Worm (Caenorhabditis elegans) whole organism, mixed stage, embryonic: Measurements from ENCODE around the gene myo-2.

Experiments used
- M03D4.4 ChIP-seq: sonication (generic microtip); optimal IDR thresholded peaks from 2 replicates; lab custom pipeline; 2017; ENCODE audit warnings: mild to moderate bottlenecking, missing genetic modification characterization, missing compliant biosample characterization
- bed-3 ChIP-seq: fragments of 200-800 bp; sonication (Bioruptor generic); optimal IDR thresholded peaks from 3 replicates; lab custom pipeline; 2018; ENCODE audit warnings: mild to moderate bottlenecking, missing genetic modification characterization, moderate library complexity, missing compliant biosample characterization
- blmp-1 ChIP-seq: fragments of 150-350 bp; optimal IDR thresholded peaks from 2 replicates; lab custom pipeline; 2014; ENCODE audit warnings: missing biosample characterization, missing genetic modification characterization
- ceh-39 ChIP-seq: fragments of 150-350 bp; optimal IDR thresholded peaks from 2 replicates; lab custom pipeline; 2014; ENCODE audit warnings: missing biosample characterization, missing genetic modification characterization
- ceh-43 ChIP-seq: fragments of 200-800 bp; sonication (Bioruptor generic); optimal IDR thresholded peaks from 2 replicates; lab custom pipeline; 2018; ENCODE audit warnings: mild to moderate bottlenecking, missing genetic modification characterization, moderate library complexity, missing compliant biosample characterization
- ceh-83 ChIP-seq: fragments of 200-800 bp; sonication (Bioruptor generic); optimal IDR thresholded peaks from 2 replicates; lab custom pipeline; 2018; ENCODE audit warnings: mild to moderate bottlenecking, missing genetic modification characterization, missing compliant biosample characterization
- ces-1 ChIP-seq: fragments of 150-350 bp; optimal IDR thresholded peaks from 2 replicates; lab custom pipeline; 2014; ENCODE audit warnings: missing biosample characterization, missing genetic modification reagents, missing genetic modification characterization
- cnd-1 ChIP-seq: fragments of 200-800 bp; sonication (Bioruptor generic); optimal IDR thresholded peaks from 2 replicates; lab custom pipeline; 2018; ENCODE audit warnings: mild to moderate bottlenecking, missing genetic modification characterization, missing compliant biosample characterization
- drap-1 ChIP-seq: fragments of 200-800 bp; sonication (Bioruptor generic); optimal IDR thresholded peaks from 3 replicates; lab custom pipeline; 2018; ENCODE audit warnings: mild to moderate bottlenecking, missing genetic modification characterization, missing compliant biosample characterization
- elt-1 ChIP-seq: sonication (generic microtip); optimal IDR thresholded peaks from 2 replicates; lab custom pipeline; 2017; ENCODE audit warnings: missing genetic modification characterization, mild to moderate bottlenecking, missing compliant biosample characterization, antibody characterized with exemption, moderate library complexity, borderline replicate concordance; ENCODE audit not compliant: insufficient read depth
- elt-3 ChIP-seq: fragments of 150-350 bp; optimal IDR thresholded peaks from 2 replicates; lab custom pipeline; 2014; ENCODE audit warnings: missing biosample characterization, missing genetic modification characterization
- flh-1 ChIP-seq: fragments of 200-800 bp; sonication (Bioruptor generic); optimal IDR thresholded peaks from 2 replicates; lab custom pipeline; 2018; ENCODE audit warnings: mild to moderate bottlenecking, missing genetic modification characterization, moderate library complexity, missing compliant biosample characterization
- ham-2 ChIP-seq: fragments of 200-800 bp; sonication (Bioruptor generic); optimal IDR thresholded peaks from 2 replicates; lab custom pipeline; 2018; ENCODE audit warnings: mild to moderate bottlenecking, missing genetic modification characterization, missing compliant biosample characterization
- hlh-1 ChIP-seq: fragments of 150-350 bp; optimal IDR thresholded peaks from 2 replicates; lab custom pipeline; 2014; ENCODE audit warnings: missing biosample characterization, missing genetic modification reagents, missing genetic modification characterization
- lin-13 ChIP-seq: fragments of 150-350 bp; optimal IDR thresholded peaks from 2 replicates; lab custom pipeline; 2014; ENCODE audit warnings: missing biosample characterization, missing genetic modification characterization
- lin-32 ChIP-seq: fragments of 200-800 bp; sonication (Bioruptor generic); optimal IDR thresholded peaks from 2 replicates; lab custom pipeline; 2018; ENCODE audit warnings: mild to moderate bottlenecking, missing genetic modification characterization, missing compliant biosample characterization
- lsy-2 ChIP-seq: fragments of 150-350 bp; optimal IDR thresholded peaks from 2 replicates; lab custom pipeline; 2014; ENCODE audit warnings: missing biosample characterization, missing genetic modification characterization
- mab-5 ChIP-seq: fragments of 150-350 bp; optimal IDR thresholded peaks from 2 replicates; lab custom pipeline; 2014; ENCODE audit warnings: missing biosample characterization, missing genetic modification characterization
- mep-1 ChIP-seq: fragments of 150-350 bp; optimal IDR thresholded peaks from 2 replicates; lab custom pipeline; 2017; ENCODE audit warnings: missing biosample characterization, missing genetic modification reagents, missing genetic modification characterization, inconsistent platforms
- mls-2 ChIP-seq: sonication (generic microtip); optimal IDR thresholded peaks from 2 replicates; lab custom pipeline; 2016; ENCODE audit warnings: mild to moderate bottlenecking, missing genetic modification characterization, moderate library complexity, missing compliant biosample characterization
- nhr-12 ChIP-seq: fragments of 150-350 bp; optimal IDR thresholded peaks from 2 replicates; lab custom pipeline; 2014; ENCODE audit warnings: missing biosample characterization, missing genetic modification characterization
- nhr-2 ChIP-seq: fragments of 150-350 bp; optimal IDR thresholded peaks from 2 replicates; lab custom pipeline; 2014; ENCODE audit warnings: missing biosample characterization, missing genetic modification characterization
- nhr-237 ChIP-seq: fragments of 150-350 bp; optimal IDR thresholded peaks from 2 replicates; lab custom pipeline; 2014; ENCODE audit warnings: missing biosample characterization, missing genetic modification characterization
- nhr-28 ChIP-seq: fragments of 150-350 bp; optimal IDR thresholded peaks from 2 replicates; lab custom pipeline; 2014; ENCODE audit warnings: missing biosample characterization, missing genetic modification characterization
- nhr-76 ChIP-seq: sonication (generic microtip); optimal IDR thresholded peaks from 2 replicates; lab custom pipeline; 2017; ENCODE audit warnings: missing biosample characterization, missing genetic modification characterization
- pha-4 ChIP-seq: fragments of 150-350 bp; optimal IDR thresholded peaks from 2 replicates; lab custom pipeline; 2018; ENCODE audit warnings: missing biosample characterization, missing genetic modification reagents, missing genetic modification characterization
- sem-2 ChIP-seq: fragments of 200-800 bp; sonication (Bioruptor generic); optimal IDR thresholded peaks from 2 replicates; lab custom pipeline; 2018; ENCODE audit warnings: mild to moderate bottlenecking, missing genetic modification characterization, missing compliant biosample characterization
- snpc-4 ChIP-seq: fragments of 150-350 bp; optimal IDR thresholded peaks from 2 replicates; lab custom pipeline; 2014; ENCODE audit warnings: missing biosample characterization, missing genetic modification characterization
- sptf-1 ChIP-seq: sonication (generic microtip); optimal IDR thresholded peaks from 2 replicates; lab custom pipeline; 2017; ENCODE audit warnings: mild to moderate bottlenecking, missing genetic modification characterization, moderate library complexity, missing compliant biosample characterization
- tbx-8 ChIP-seq: fragments of 200-800 bp; sonication (Bioruptor generic); optimal IDR thresholded peaks from 2 replicates; lab custom pipeline; 2018; ENCODE audit warnings: mild to moderate bottlenecking, missing genetic modification characterization, moderate library complexity, missing compliant biosample characterization
- unc-120 ChIP-seq: sonication (generic microtip); optimal IDR thresholded peaks from 2 replicates; lab custom pipeline; 2017; ENCODE audit warnings: missing genetic modification characterization, missing compliant biosample characterization; ENCODE audit not compliant: poor library complexity, severe bottlenecking
- unc-39 ChIP-seq: fragments of 150-350 bp; optimal IDR thresholded peaks from 2 replicates; lab custom pipeline; 2014; ENCODE audit warnings: missing biosample characterization, missing genetic modification characterization
- unc-62 ChIP-seq: fragments of 150-350 bp; optimal IDR thresholded peaks from 2 replicates; lab custom pipeline; 2014; ENCODE audit warnings: missing biosample characterization, missing genetic modification reagents, missing genetic modification characterization
- zip-8 ChIP-seq: fragments of 150-350 bp; optimal IDR thresholded peaks from 2 replicates; lab custom pipeline; 2014; ENCODE audit warnings: missing biosample characterization, missing genetic modification characterization
- ztf-11 ChIP-seq: fragments of 150-350 bp; optimal IDR thresholded peaks from 2 replicates; lab custom pipeline; 2014; ENCODE audit warnings: missing biosample characterization, missing genetic modification characterization

myo-2 gene

ce11 chrX:12479027-12479426 lies 11.2 kb downstream of the myo-2 start:
- TF ChIP-seq snpc-4 (tag; lab: Kevin White, UChicago) (no peak), ces-1 (GFP tag; lab: Kevin White, UChicago) (peak; percentile 95)
- TF ChIP-seq, all 35 proteins: peak for 1

DNA sequence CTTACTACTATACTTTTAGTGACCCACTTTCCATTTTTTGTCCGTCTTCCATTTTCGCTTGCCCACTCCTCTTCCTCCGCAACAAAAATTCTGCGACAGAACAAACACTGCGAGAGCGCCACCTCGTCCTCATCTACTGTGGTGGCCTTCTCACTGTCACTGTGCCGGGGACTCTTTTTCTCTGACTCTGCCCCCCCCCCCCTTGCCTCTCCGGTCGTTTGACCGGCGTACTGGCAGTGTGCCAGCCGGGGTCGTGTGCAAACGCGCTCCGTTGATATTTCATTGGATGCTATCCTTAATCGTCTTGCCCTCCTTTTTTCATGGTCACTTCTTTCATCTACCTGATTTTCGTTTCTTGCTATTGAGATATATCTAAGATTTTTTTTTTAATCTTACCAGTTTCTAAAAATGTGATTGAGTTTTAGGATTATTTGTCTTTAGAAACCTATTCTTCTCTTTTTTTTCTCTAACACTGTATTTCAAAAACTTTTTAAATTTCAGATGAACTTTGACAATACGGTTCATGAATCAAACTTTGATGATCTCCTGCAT lies 12.7 kb downstream of the myo-2 start, which contains the start of gene atf-6:
TSS of gene atf-6 (plus strand) at position 502 of the 552 bp plus-strand sequence.
- TF ChIP-seq M03D4.4 (tag; lab: Kevin White, UChicago) (peak; percentile 71), ceh-39 (no peak), pha-4 (peak; percentile 60), flh-1 (GFP tag; lab: Kevin White, UChicago) (peak; percentile 38), sem-2 (GFP tag; lab: Kevin White, UChicago) (no peak), tbx-8 (GFP tag; lab: Kevin White, UChicago) (no peak), elt-1 (tag; lab: Kevin White, UChicago) (no peak), blmp-1 (no peak), hlh-1 (tag; lab: Kevin White, UChicago) (no peak), unc-62 (peak; percentile 19), ham-2 (peak; percentile 25), unc-39 (tag; lab: Kevin White, UChicago) (no peak), nhr-76 (tag; lab: Kevin White, UChicago) (no peak), sptf-1 (tag; lab: Kevin White, UChicago) (peak; percentile 78), lin-13 (tag; lab: Kevin White, UChicago) (peak; percentile 64), nhr-2 (peak; percentile 46), bed-3 (no peak), lsy-2 (tag; lab: Kevin White, UChicago) (peak; percentile 46), snpc-4 (tag; lab: Kevin White, UChicago) (no peak), ces-1 (GFP tag; lab: Kevin White, UChicago) (peak; percentile 40), ceh-43 (GFP tag; lab: Kevin White, UChicago) (peak; percentile 3), nhr-28 (tag; lab: Kevin White, UChicago) (no peak), nhr-12 (tag; lab: Kevin White, UChicago) (no peak), lin-32 (GFP tag; lab: Kevin White, UChicago) (peak; percentile 49), mls-2 (tag; lab: Kevin White, UChicago) (peak; percentile 81), ceh-83 (GFP tag; lab: Kevin White, UChicago) (no peak), mab-5 (tag; lab: Kevin White, UChicago) (no peak), cnd-1 (tag; lab: Kevin White, UChicago) (peak; percentile 68), drap-1 (GFP tag; lab: Kevin White, UChicago) (peak; percentile 72), mep-1 (tag; lab: Kevin White, UChicago) (peak; percentile 47), elt-3 (no peak), nhr-237 (peak; percentile 53), zip-8 (tag; lab: Kevin White, UChicago) (no peak), ztf-11 (peak; percentile 6), unc-120 (tag; lab: Kevin White, UChicago) (peak; percentile 71)

ce11 chrX:12484078-12484477 lies 16.2 kb downstream of the myo-2 start:
- no peak for TF ChIP-seq drap-1 (GFP tag; lab: Kevin White, UChicago)
- no peak for TF ChIP-seq mab-5 (tag; lab: Kevin White, UChicago)
- TF ChIP-seq mls-2 (tag; lab: Kevin White, UChicago) = no peak
- no peak for TF ChIP-seq nhr-2
- no peak for TF ChIP-seq lsy-2 (tag; lab: Kevin White, UChicago)
- no peak for TF ChIP-seq unc-39 (tag; lab: Kevin White, UChicago)
- TF ChIP-seq nhr-28 (tag; lab: Kevin White, UChicago) = no peak
- TF ChIP-seq lin-13 (tag; lab: Kevin White, UChicago) = no peak
- TF ChIP-seq pha-4 = no peak
- no peak for TF ChIP-seq zip-8 (tag; lab: Kevin White, UChicago)
- TF ChIP-seq unc-62 = no peak
- no peak for TF ChIP-seq ceh-83 (GFP tag; lab: Kevin White, UChicago)
- TF ChIP-seq M03D4.4 (tag; lab: Kevin White, UChicago) = no peak
- no peak for TF ChIP-seq ztf-11
- no peak for TF ChIP-seq nhr-76 (tag; lab: Kevin White, UChicago)
- TF ChIP-seq unc-120 (tag; lab: Kevin White, UChicago) = no peak
- TF ChIP-seq tbx-8 (GFP tag; lab: Kevin White, UChicago) = no peak
- TF ChIP-seq ceh-39 = no peak
- no peak for TF ChIP-seq nhr-237
- TF ChIP-seq hlh-1 (tag; lab: Kevin White, UChicago) = no peak
